Fruit fly (Drosophila melanogaster) whole organism, embryonic: ENCODE results near the gene Pp2C1.

Experiments used
- CG10654 ChIP-seq: fragments of 200-800 bp; sonication (Bioruptor generic); optimal IDR thresholded peaks from 2 replicates; lab custom pipeline; 2016; ENCODE audit warnings: missing biosample characterization, missing genetic modification characterization
- CG11093 ChIP-seq: fragments of 200-800 bp; sonication (Bioruptor generic); IDR thresholded peaks from 3 replicates; pipeline ENCODE4 v1.3.6; 2022; ENCODE audit warnings: missing biosample characterization, missing genetic modification characterization
- CG12071 ChIP-seq: fragments of 200-800 bp; sonication (Bioruptor generic); optimal IDR thresholded peaks from 3 replicates; lab custom pipeline; 2018; ENCODE audit warnings: missing biosample characterization, mild to moderate bottlenecking, missing genetic modification characterization
- CG13424 ChIP-seq: fragments of 200-800 bp; sonication (Bioruptor generic); optimal IDR thresholded peaks from 2 replicates; lab custom pipeline; 2019; ENCODE audit warnings: missing biosample characterization, mild to moderate bottlenecking, missing genetic modification characterization, moderate library complexity
- CG2116 ChIP-seq: fragments of 200-800 bp; sonication (Bioruptor generic); optimal IDR thresholded peaks from 3 replicates; lab custom pipeline; 2018; ENCODE audit warnings: missing biosample characterization, mild to moderate bottlenecking, missing genetic modification characterization
- CG2199 ChIP-seq: fragments of 200-800 bp; sonication (Bioruptor generic); IDR thresholded peaks from 3 replicates; pipeline ENCODE4 v1.3.6; 2022; ENCODE audit warnings: missing biosample characterization, missing genetic modification characterization
- CG2712 ChIP-seq: fragments of 200-800 bp; optimal IDR thresholded peaks from 3 replicates; lab custom pipeline; 2019; ENCODE audit warnings: missing biosample characterization, mild to moderate bottlenecking, missing genetic modification characterization, moderate library complexity
- CG31224 ChIP-seq: fragments of 200-800 bp; sonication (Bioruptor generic); IDR thresholded peaks from 2 replicates; pipeline ENCODE4 v1.3.6; 2022; ENCODE audit warnings: missing biosample characterization, missing genetic modification characterization
- CG3726 ChIP-seq: fragments of 200-800 bp; sonication (Bioruptor generic); IDR thresholded peaks from 3 replicates; pipeline ENCODE4, ENCODE4 v1.3.6; 2022; ENCODE audit warnings: missing biosample characterization, missing genetic modification characterization
- CG4360 ChIP-seq: fragments of 200-800 bp; sonication (Bioruptor generic); IDR thresholded peaks from 2 replicates; pipeline ENCODE4 v1.3.6; 2022; ENCODE audit warnings: missing biosample characterization, missing genetic modification characterization
- CG4820 ChIP-seq: fragments of 200-800 bp; sonication (Bioruptor generic); optimal IDR thresholded peaks from 3 replicates; lab custom pipeline; 2016; ENCODE audit warnings: missing biosample characterization, missing genetic modification characterization
- CG6175 ChIP-seq: fragments of 200-800 bp; sonication (Bioruptor generic); IDR thresholded peaks from 3 replicates; pipeline ENCODE4 v1.3.6; 2022; ENCODE audit warnings: missing biosample characterization, missing genetic modification characterization
- CG6272 ChIP-seq: fragments of 200-800 bp; sonication (Bioruptor generic); IDR thresholded peaks from 2 replicates; pipeline ENCODE4 v1.3.6; 2022; ENCODE audit warnings: missing biosample characterization, missing genetic modification characterization
- CG7271 ChIP-seq: fragments of 200-800 bp; sonication (Bioruptor generic); optimal IDR thresholded peaks from 2 replicates; lab custom pipeline; 2018; ENCODE audit warnings: missing biosample characterization, mild to moderate bottlenecking, missing genetic modification characterization, moderate library complexity
- CG7839 ChIP-seq: fragments of 200-800 bp; sonication (Bioruptor generic); optimal IDR thresholded peaks from 3 replicates; lab custom pipeline; 2018; ENCODE audit warnings: missing biosample characterization, mild to moderate bottlenecking, missing genetic modification characterization, moderate library complexity
- CG8281 ChIP-seq: fragments of 200-800 bp; sonication (Bioruptor generic); optimal IDR thresholded peaks from 2 replicates; lab custom pipeline; 2018; ENCODE audit warnings: missing biosample characterization, mild to moderate bottlenecking, missing genetic modification characterization, moderate library complexity
- CG9215 ChIP-seq: fragments of 200-800 bp; sonication (Bioruptor generic); IDR thresholded peaks from 2 replicates; pipeline ENCODE4 v1.3.6; 2022; ENCODE audit warnings: missing biosample characterization, missing genetic modification characterization
- CkIIα-i1 ChIP-seq: fragments of 200-800 bp; sonication (Bioruptor generic); IDR thresholded peaks from 2 replicates; pipeline ENCODE4 v1.3.6; 2022; ENCODE audit warnings: missing biosample characterization, missing genetic modification characterization
- Dip3 ChIP-seq: fragments of 200-800 bp; sonication (Bioruptor generic); optimal IDR thresholded peaks from 3 replicates; lab custom pipeline; 2016; ENCODE audit warnings: missing biosample characterization, missing genetic modification characterization
- Dll ChIP-seq: fragments of 200-800 bp; sonication (Bioruptor generic); IDR thresholded peaks from 4 replicates; pipeline ENCODE4 v1.3.6; 2022; ENCODE audit warnings: missing biosample characterization, missing genetic modification characterization; ENCODE audit not compliant: partially characterized antibody
- Doc2 ChIP-seq: fragments of 200-800 bp; sonication (Bioruptor generic); IDR thresholded peaks from 2 replicates; pipeline ENCODE4 v1.3.6; 2022; ENCODE audit warnings: missing biosample characterization, missing genetic modification characterization
- Dp ChIP-seq: fragments of 200-800 bp; sonication (Bioruptor generic); optimal IDR thresholded peaks from 2 replicates; lab custom pipeline; 2018; ENCODE audit warnings: missing biosample characterization, mild to moderate bottlenecking, missing genetic modification characterization, moderate library complexity
- Dref ChIP-seq: fragments of 200-800 bp; sonication (Bioruptor generic); IDR thresholded peaks from 2 replicates; pipeline ENCODE4 v1.3.6; 2022; ENCODE audit warnings: missing biosample characterization, missing genetic modification characterization
- HLHmδ ChIP-seq: fragments of 200-800 bp; sonication (Bioruptor generic); optimal IDR thresholded peaks from 2 replicates; lab custom pipeline; 2018; ENCODE audit warnings: missing biosample characterization, mild to moderate bottlenecking, missing genetic modification characterization, moderate library complexity
- Hand ChIP-seq: fragments of 200-800 bp; sonication (Bioruptor generic); optimal IDR thresholded peaks from 2 replicates; lab custom pipeline; 2017; ENCODE audit warnings: mild to moderate bottlenecking, missing biosample characterization, missing genetic modification reagents, missing genetic modification characterization
- Lpt ChIP-seq: fragments of >200 bp; optimal IDR thresholded peaks from 2 replicates; lab custom pipeline; 2018; ENCODE audit warnings: missing biosample characterization, missing genetic modification characterization
- MBD-R2 ChIP-seq: fragments of 200-800 bp; sonication (Bioruptor generic); IDR thresholded peaks from 2 replicates; pipeline ENCODE4 v1.3.6; 2022; ENCODE audit warnings: missing biosample characterization, missing genetic modification characterization
- Mad ChIP-seq: fragments of 200-800 bp; sonication (Bioruptor generic); optimal IDR thresholded peaks from 2 replicates; lab custom pipeline; 2016; ENCODE audit warnings: missing biosample characterization, missing genetic modification characterization
- NC2β ChIP-seq: fragments of 200-800 bp; sonication (Bioruptor generic); optimal IDR thresholded peaks from 2 replicates; lab custom pipeline; 2016; ENCODE audit warnings: missing biosample characterization, missing genetic modification characterization
- NK7.1 ChIP-seq: fragments of 200-800 bp; sonication (Bioruptor generic); optimal IDR thresholded peaks from 3 replicates; lab custom pipeline; 2016; ENCODE audit warnings: missing biosample characterization, missing genetic modification characterization
- Opbp ChIP-seq: fragments of 200-800 bp; sonication (Bioruptor generic); IDR thresholded peaks from 3 replicates; pipeline ENCODE4 v1.3.6; 2022; ENCODE audit warnings: missing biosample characterization, missing genetic modification characterization; ENCODE audit not compliant: partially characterized antibody
- Optix ChIP-seq: fragments of 200-800 bp; sonication (Bioruptor generic); IDR thresholded peaks from 3 replicates; pipeline ENCODE4 v1.3.6; 2022; ENCODE audit warnings: missing biosample characterization, missing genetic modification characterization
- Poxn ChIP-seq: fragments of 200-800 bp; sonication (Bioruptor generic); IDR thresholded peaks from 2 replicates; pipeline ENCODE4 v1.3.6; 2022; ENCODE audit warnings: missing biosample characterization, missing genetic modification characterization
- Ravus ChIP-seq: fragments of 200-800 bp; sonication (Bioruptor generic); IDR thresholded peaks from 2 replicates; pipeline ENCODE4 v1.3.6; 2022; ENCODE audit warnings: missing biosample characterization, missing genetic modification characterization
- Stat92E ChIP-seq, 3 experiments: fragments of >200 bp in 2 of 3; fragments of 200-800 bp in 1 of 3; sonication (Bioruptor generic) in 1 of 3; optimal IDR thresholded peaks; 2 replicates each; lab custom pipeline; 2017 to 2019; ENCODE audit warnings: missing biosample characterization in 3 of 3, missing genetic modification characterization in 3 of 3, mild to moderate bottlenecking in 1 of 3, moderate library complexity in 1 of 3
- Xrp1 ChIP-seq: fragments of 200-800 bp; sonication (Bioruptor generic); IDR thresholded peaks from 2 replicates; pipeline ENCODE4 v1.3.6; 2022; ENCODE audit warnings: missing biosample characterization, missing genetic modification characterization
- cato ChIP-seq: fragments of 200-800 bp; sonication (Bioruptor generic); optimal IDR thresholded peaks from 2 replicates; lab custom pipeline; 2016; ENCODE audit warnings: missing biosample characterization, missing genetic modification characterization, borderline replicate concordance
- crol ChIP-seq: fragments of 200-800 bp; sonication (Bioruptor generic); IDR thresholded peaks from 2 replicates; pipeline ENCODE4 v1.3.6; 2022; ENCODE audit warnings: missing biosample characterization, missing genetic modification characterization
- danr ChIP-seq: fragments of 200-800 bp; sonication (Bioruptor generic); IDR thresholded peaks from 2 replicates; pipeline ENCODE4 v1.3.6; 2022; ENCODE audit warnings: missing biosample characterization, missing genetic modification characterization
- pan ChIP-seq, 4 experiments: fragments of >200 bp in 3 of 4; fragments of 200-800 bp in 1 of 4; sonication (Bioruptor generic) in 1 of 4; optimal IDR thresholded peaks in 3 of 4; IDR thresholded peaks in 1 of 4; 2 replicates each; pipeline versions ENCODE4 v1.3.6 to Lab custom; 2017 to 2022; ENCODE audit warnings: missing biosample characterization in 2 of 4, missing genetic modification characterization in 2 of 4, mixed read lengths in 1 of 4
- prd ChIP-seq, 3 experiments: fragments of >200 bp in 2 of 3; fragments of 200-800 bp in 1 of 3; sonication (Bioruptor generic) in 1 of 3; optimal IDR thresholded peaks in 2 of 3; IDR thresholded peaks in 1 of 3; 2 replicates in 2 of 3; 3 replicates in 1 of 3; pipeline versions ENCODE4 v1.3.6 to Lab custom; 2017 to 2022; ENCODE audit warnings: missing biosample characterization in 1 of 3, missing genetic modification characterization in 1 of 3
- pzg ChIP-seq: fragments of 200-800 bp; sonication (Bioruptor generic); optimal IDR thresholded peaks from 3 replicates; lab custom pipeline; 2018; ENCODE audit warnings: missing biosample characterization, mild to moderate bottlenecking, missing genetic modification characterization, moderate library complexity
- run ChIP-seq: fragments of 200-800 bp; sonication (Bioruptor generic); optimal IDR thresholded peaks from 3 replicates; lab custom pipeline; 2018; ENCODE audit warnings: missing biosample characterization, mild to moderate bottlenecking, missing genetic modification characterization
- sc ChIP-seq, 3 experiments: fragments of >200 bp in 2 of 3; fragments of 200-800 bp in 1 of 3; sonication (Bioruptor generic) in 1 of 3; optimal IDR thresholded peaks; 2 replicates in 2 of 3; 3 replicates in 1 of 3; lab custom pipeline; 2017; ENCODE audit warnings: mild to moderate bottlenecking in 1 of 3, missing biosample characterization in 1 of 3, missing genetic modification characterization in 1 of 3, missing genetic modification reagents in 1 of 3
- sna ChIP-seq: fragments of 200-800 bp; sonication (Bioruptor generic); IDR thresholded peaks from 2 replicates; pipeline ENCODE4 v1.3.6; 2022; ENCODE audit warnings: missing biosample characterization, missing genetic modification characterization; ENCODE audit not compliant: partially characterized antibody
- sob ChIP-seq: fragments of 200-800 bp; sonication (Bioruptor generic); IDR thresholded peaks from 2 replicates; pipeline ENCODE4 v1.3.6; 2022; ENCODE audit warnings: missing biosample characterization, missing genetic modification characterization
- tio ChIP-seq: fragments of 200-800 bp; sonication (Bioruptor generic); optimal IDR thresholded peaks from 2 replicates; lab custom pipeline; 2017; ENCODE audit warnings: missing biosample characterization, missing genetic modification characterization, inconsistent platforms
- zen2 ChIP-seq: fragments of 200-800 bp; sonication (Bioruptor generic); IDR thresholded peaks from 3 replicates; pipeline ENCODE4 v1.3.6; 2022; ENCODE audit warnings: missing biosample characterization, missing genetic modification characterization; ENCODE audit not compliant: partially characterized antibody

Pp2C1 gene

dm6 chrX:4647316-4648046 is 39.2 kb downstream of the Pp2C1 start, which contains the start of the genes HLH4C and mRpL30 (continued):
- TF ChIP-seq CkIIα-i1 (GFP tag; lab: Robert Waterston, UW) (no peak), NC2β (GFP tag; lab: Kevin White, UChicago) (no peak), Hand (GFP tag; lab: Kevin White, UChicago) (no peak), Xrp1 (GFP tag; lab: Robert Waterston, UW) (no peak), cato (GFP tag; lab: Kevin White, UChicago) (no peak), CG13424 (tag; lab: Kevin White, UChicago) (no peak), CG12071 (GFP tag; lab: Kevin White, UChicago) (no peak), tio (GFP tag; lab: Kevin White, UChicago) (no peak), Lpt (GFP tag; lab: Kevin White, UChicago) (no peak), CG31224 (GFP tag; lab: Robert Waterston, UW) (no peak), danr (GFP tag; lab: Robert Waterston, UW) (no peak), CG8281 (tag; lab: Kevin White, UChicago) (no peak), CG4360 (GFP tag; lab: Robert Waterston, UW) (no peak), Dip3 (no peak), Dref (GFP tag; lab: Robert Waterston, UW) (peak; percentile 68), CG2199 (GFP tag; lab: Robert Waterston, UW) (no peak), CG3726 (GFP tag; lab: Robert Waterston, UW) (no peak), Doc2 (GFP tag; lab: Robert Waterston, UW) (no peak), MBD-R2 (GFP tag; lab: Robert Waterston, UW) (peak; percentile 29; the same call in 1 of the 2 replicates), CG2712 (no peak), Mad (GFP tag; lab: Kevin White, UChicago) (no peak), crol (no peak), Opbp (GFP tag; lab: Robert Waterston, UW) (peak; percentile 95; the same call in 2 of the 3 replicates), CG9215 (GFP tag; lab: Robert Waterston, UW) (no peak), CG7839 (tag; lab: Kevin White, UChicago) (no peak), CG11093 (GFP tag; lab: Robert Waterston, UW) (no peak), prd (optimal IDR thresholded peaks at IDR 0.05; lab: Kevin White, UChicago) (no peak), prd (GFP tag; IDR thresholded peaks at IDR 0.05; lab: Robert Waterston, UW) (no peak), sc (optimal IDR thresholded peaks at IDR 0.05; lab: Kevin White, UChicago) (no peak), sc (GFP tag; optimal IDR thresholded peaks at IDR 0.05; lab: Kevin White, UChicago) (no peak), Dp (GFP tag; lab: Kevin White, UChicago) (peak; percentile 80), zen2 (GFP tag; lab: Robert Waterston, UW) (peak; percentile 91), pan (optimal IDR thresholded peaks at IDR 0.05; lab: Kevin White, UChicago) (no peak), pan (GFP tag; optimal IDR thresholded peaks at IDR 0.05 in 1 of 2, IDR thresholded peaks at IDR 0.05 in 1 of 2) (no peak), Stat92E (GFP tag; optimal IDR thresholded peaks at IDR 0.05; lab: Kevin White, UChicago) (no peak), CG2116 (GFP tag; lab: Kevin White, UChicago) (peak; percentile 20), Optix (no peak), CG6272 (GFP tag; lab: Robert Waterston, UW) (no peak), Poxn (GFP tag; lab: Robert Waterston, UW) (no peak), CG10654 (GFP tag; lab: Kevin White, UChicago) (no peak), Ravus (no peak), CG4820 (GFP tag; lab: Kevin White, UChicago) (no peak), run (tag; lab: Kevin White, UChicago) (no peak), Dll (GFP tag; lab: Robert Waterston, UW) (peak; percentile 74; the same call in 2 of the 4 replicates), sna (GFP tag; lab: Robert Waterston, UW) (peak; percentile 81), CG6175 (GFP tag; lab: Robert Waterston, UW) (no peak), NK7.1 (GFP tag; lab: Kevin White, UChicago) (no peak), pzg (GFP tag; lab: Kevin White, UChicago) (peak; percentile 45), HLHmδ (no peak), CG7271 (tag; lab: Kevin White, UChicago) (no peak), sob (no peak)
